Fruit fly (Drosophila melanogaster) whole organism, prepupa: ENCODE measurements around the gene Sms.

Source experiments
- CG16779 ChIP-seq: fragments of 200-800 bp; sonication (Bioruptor generic); optimal IDR thresholded peaks from 3 replicates; lab custom pipeline; 2017; ENCODE audit warnings: missing biosample characterization, mild to moderate bottlenecking, missing genetic modification characterization
- Hr4 ChIP-seq: fragments of 200-800 bp; sonication (Bioruptor generic); optimal IDR thresholded peaks from 3 replicates; lab custom pipeline; 2016; ENCODE audit warnings: missing biosample characterization, missing genetic modification characterization
- Met ChIP-seq: fragments of 200-800 bp; sonication (Bioruptor generic); optimal IDR thresholded peaks from 3 replicates; lab custom pipeline; 2016; ENCODE audit warnings: missing biosample characterization, missing genetic modification characterization

DNA sequence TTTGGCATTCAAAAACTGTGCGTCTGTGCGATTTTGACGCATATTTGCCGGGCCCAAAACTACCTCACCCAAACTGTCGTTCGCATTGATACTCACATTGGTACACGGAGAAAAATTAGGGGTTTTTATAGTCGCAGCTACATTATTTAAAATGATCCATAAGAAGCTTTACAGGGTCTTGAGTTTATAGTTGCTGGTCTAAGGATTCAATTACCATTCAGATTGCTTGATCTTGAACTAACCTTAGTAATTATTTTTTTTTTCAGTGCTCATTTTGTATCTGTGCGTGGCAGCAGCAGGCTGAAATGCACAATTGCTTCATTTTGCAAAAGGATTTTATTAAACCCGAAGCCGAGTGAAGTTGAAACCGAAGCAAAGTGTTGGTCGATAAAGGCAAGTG is 10.3 kb upstream of the Sms start:
- no peak for TF ChIP-seq Hr4 (GFP tag; lab: Kevin White, UChicago)
- no peak for TF ChIP-seq Met (GFP tag; lab: Kevin White, UChicago)
- no peak for TF ChIP-seq CG16779 (tag; lab: Kevin White, UChicago)
